Fruit fly (Drosophila melanogaster) whole organism, embryonic: ENCODE measurements around the gene Sox102F.

Experiments
- CG10209 ChIP-seq: fragments of 200-800 bp; sonication (Bioruptor generic); optimal IDR thresholded peaks from 3 replicates; lab custom pipeline; 2017; ENCODE audit warnings: missing biosample characterization, mild to moderate bottlenecking, missing genetic modification characterization, missing genetic modification reagents
- CG13775 ChIP-seq: fragments of 200-800 bp; sonication (Bioruptor generic); optimal IDR thresholded peaks from 3 replicates; lab custom pipeline; 2017; ENCODE audit warnings: missing biosample characterization, mild to moderate bottlenecking, missing genetic modification characterization
- CG14050 ChIP-seq: fragments of 200-800 bp; sonication (Bioruptor generic); IDR thresholded peaks from 3 replicates; pipeline ENCODE4 v1.3.6; 2022; ENCODE audit warnings: missing biosample characterization, missing genetic modification characterization
- CG15601 ChIP-seq: fragments of 200-800 bp; sonication (Bioruptor generic); optimal IDR thresholded peaks from 3 replicates; lab custom pipeline; 2019; ENCODE audit warnings: missing biosample characterization, mild to moderate bottlenecking, missing genetic modification characterization, moderate library complexity
- CG16813 ChIP-seq: fragments of 200-800 bp; sonication (Bioruptor generic); IDR thresholded peaks from 3 replicates; pipeline ENCODE4 v1.3.6; 2022; ENCODE audit warnings: missing biosample characterization, missing genetic modification characterization; ENCODE audit not compliant: partially characterized antibody
- CG2120 ChIP-seq: fragments of 200-800 bp; sonication (Bioruptor generic); optimal IDR thresholded peaks from 3 replicates; lab custom pipeline; 2016; ENCODE audit warnings: missing biosample characterization, missing genetic modification characterization
- CG2129 ChIP-seq: fragments of 200-800 bp; sonication (Bioruptor generic); IDR thresholded peaks from 2 replicates; pipeline ENCODE4 v1.3.6; 2022; ENCODE audit warnings: missing biosample characterization, missing genetic modification characterization; ENCODE audit not compliant: partially characterized antibody
- CG30020 ChIP-seq: fragments of 200-800 bp; optimal IDR thresholded peaks from 2 replicates; lab custom pipeline; 2019; ENCODE audit warnings: missing biosample characterization, mild to moderate bottlenecking, missing genetic modification characterization, moderate library complexity
- CG3065 ChIP-seq: fragments of 200-800 bp; sonication (Bioruptor generic); optimal IDR thresholded peaks from 2 replicates; lab custom pipeline; 2016; ENCODE audit warnings: missing biosample characterization, missing genetic modification characterization
- CG32532 ChIP-seq: fragments of 200-800 bp; sonication (Bioruptor generic); IDR thresholded peaks from 2 replicates; pipeline ENCODE4 v1.3.6; 2022; ENCODE audit warnings: missing biosample characterization, missing genetic modification characterization
- CG3838 ChIP-seq: fragments of 200-800 bp; sonication (Bioruptor generic); optimal IDR thresholded peaks from 3 replicates; lab custom pipeline; 2016; ENCODE audit warnings: missing biosample characterization, missing genetic modification characterization
- CG6791 ChIP-seq: fragments of 200-800 bp; sonication (Bioruptor generic); IDR thresholded peaks from 3 replicates; pipeline ENCODE4 v1.3.6; 2022; ENCODE audit warnings: missing biosample characterization, missing genetic modification characterization; ENCODE audit not compliant: partially characterized antibody
- CG6854 ChIP-seq: fragments of 200-800 bp; sonication (Bioruptor generic); optimal IDR thresholded peaks from 3 replicates; lab custom pipeline; 2017; ENCODE audit warnings: missing biosample characterization, mild to moderate bottlenecking, missing genetic modification characterization
- CG7928 ChIP-seq: fragments of 200-800 bp; sonication (Bioruptor generic); optimal IDR thresholded peaks from 2 replicates; lab custom pipeline; 2017; ENCODE audit warnings: missing biosample characterization, mild to moderate bottlenecking, missing genetic modification characterization
- Dip2 ChIP-seq: fragments of 200-800 bp; sonication (Bioruptor generic); IDR thresholded peaks from 2 replicates; pipeline ENCODE4 v1.3.6; 2022; ENCODE audit warnings: missing biosample characterization, missing genetic modification characterization
- Doc3 ChIP-seq: fragments of 200-800 bp; sonication (Bioruptor generic); IDR thresholded peaks from 3 replicates; pipeline ENCODE4 v1.3.6; 2022; ENCODE audit warnings: missing biosample characterization, missing genetic modification characterization; ENCODE audit not compliant: partially characterized antibody
- Ets65A ChIP-seq: fragments of 200-800 bp; sonication (Bioruptor generic); peaks from one replicate; lab custom pipeline; 2016; ENCODE audit warnings: missing biosample characterization, missing genetic modification characterization
- Nf-YC ChIP-seq: fragments of 200-800 bp; optimal IDR thresholded peaks from 3 replicates; lab custom pipeline; 2019; ENCODE audit warnings: missing biosample characterization, mild to moderate bottlenecking, missing genetic modification characterization, moderate library complexity
- Optix ChIP-seq: fragments of 200-800 bp; sonication (Bioruptor generic); IDR thresholded peaks from 3 replicates; pipeline ENCODE4 v1.3.6; 2022; ENCODE audit warnings: missing biosample characterization, missing genetic modification characterization
- Ravus ChIP-seq: fragments of 200-800 bp; sonication (Bioruptor generic); IDR thresholded peaks from 2 replicates; pipeline ENCODE4 v1.3.6; 2022; ENCODE audit warnings: missing biosample characterization, missing genetic modification characterization
- Vsx1 ChIP-seq: fragments of 200-800 bp; sonication (Bioruptor generic); optimal IDR thresholded peaks from 2 replicates; lab custom pipeline; 2017; ENCODE audit warnings: missing biosample characterization, mild to moderate bottlenecking, missing genetic modification characterization, missing genetic modification reagents
- Xrp1 ChIP-seq: fragments of 200-800 bp; sonication (Bioruptor generic); IDR thresholded peaks from 2 replicates; pipeline ENCODE4 v1.3.6; 2022; ENCODE audit warnings: missing biosample characterization, missing genetic modification characterization
- amos ChIP-seq: fragments of 200-800 bp; sonication (Bioruptor generic); IDR thresholded peaks from 2 replicates; pipeline ENCODE4 v1.3.6; 2022; ENCODE audit warnings: missing biosample characterization, missing genetic modification characterization; ENCODE audit not compliant: partially characterized antibody
- ash1 ChIP-seq: fragments of 200-800 bp; sonication (Bioruptor generic); optimal IDR thresholded peaks from 2 replicates; lab custom pipeline; 2018; ENCODE audit warnings: missing biosample characterization, mild to moderate bottlenecking, missing genetic modification characterization
- cas ChIP-seq: fragments of 200-800 bp; sonication (Bioruptor generic); IDR thresholded peaks from 2 replicates; pipeline ENCODE4 v1.3.6; 2022; ENCODE audit warnings: missing biosample characterization, missing genetic modification characterization
- chm ChIP-seq: fragments of 200-800 bp; sonication (Bioruptor generic); IDR thresholded peaks from 2 replicates; pipeline ENCODE4 v1.3.6; 2022; ENCODE audit warnings: missing biosample characterization, missing genetic modification characterization
- eyg ChIP-seq: fragments of 200-800 bp; sonication (Bioruptor generic); optimal IDR thresholded peaks from 3 replicates; lab custom pipeline; 2016; ENCODE audit warnings: missing biosample characterization, missing genetic modification characterization
- gcm2 ChIP-seq: fragments of 200-800 bp; sonication (Bioruptor generic); optimal IDR thresholded peaks from 2 replicates; lab custom pipeline; 2016; ENCODE audit warnings: missing biosample characterization, missing genetic modification characterization
- grn ChIP-seq: fragments of 200-800 bp; sonication (Bioruptor generic); optimal IDR thresholded peaks from 3 replicates; lab custom pipeline; 2017; ENCODE audit warnings: missing biosample characterization, missing genetic modification characterization
- gro ChIP-seq: fragments of 200-800 bp; sonication (Bioruptor generic); optimal IDR thresholded peaks from 2 replicates; lab custom pipeline; 2016; ENCODE audit warnings: missing biosample characterization, missing genetic modification characterization
- hb ChIP-seq: fragments of 200-800 bp; sonication (Bioruptor generic); IDR thresholded peaks from 3 replicates; pipeline ENCODE4 v1.3.6; 2022; ENCODE audit warnings: missing biosample characterization, missing genetic modification characterization; ENCODE audit not compliant: partially characterized antibody
- hkb ChIP-seq, 2 experiments: fragments of 200-800 bp in 1 of 2; fragments of >200 bp in 1 of 2; sonication (Bioruptor generic) in 1 of 2; IDR thresholded peaks in 1 of 2; optimal IDR thresholded peaks in 1 of 2; 2 replicates each; pipeline versions ENCODE4 v1.3.6 to Lab custom; 2017 to 2022; ENCODE audit warnings: missing biosample characterization in 1 of 2, missing genetic modification characterization in 1 of 2
- lola ChIP-seq, 3 experiments: fragments of >200 bp in 2 of 3; fragments of 200-800 bp in 1 of 3; sonication (Bioruptor generic) in 1 of 3; optimal IDR thresholded peaks; 2 replicates each; lab custom pipeline; 2017 to 2019; ENCODE audit warnings: missing biosample characterization in 3 of 3, missing genetic modification characterization in 3 of 3, mild to moderate bottlenecking in 1 of 3, moderate library complexity in 1 of 3
- mirr ChIP-seq: fragments of 200-800 bp; sonication (Bioruptor generic); optimal IDR thresholded peaks from 3 replicates; lab custom pipeline; 2018; ENCODE audit warnings: missing biosample characterization, mild to moderate bottlenecking, missing genetic modification characterization
- mld ChIP-seq: fragments of 200-800 bp; sonication (Bioruptor generic); IDR thresholded peaks from 3 replicates; pipeline ENCODE4 v1.3.6; 2022; ENCODE audit warnings: missing biosample characterization, missing genetic modification characterization; ENCODE audit not compliant: partially characterized antibody
- odd ChIP-seq: fragments of 200-800 bp; sonication (Bioruptor generic); optimal IDR thresholded peaks from 2 replicates; lab custom pipeline; 2017; ENCODE audit warnings: missing biosample characterization, mild to moderate bottlenecking, missing genetic modification characterization
- pros ChIP-seq: fragments of 200-800 bp; sonication (Bioruptor generic); optimal IDR thresholded peaks from 3 replicates; lab custom pipeline; 2019; ENCODE audit warnings: missing biosample characterization, mild to moderate bottlenecking, missing genetic modification characterization, moderate library complexity
- run ChIP-seq: fragments of 200-800 bp; sonication (Bioruptor generic); optimal IDR thresholded peaks from 3 replicates; lab custom pipeline; 2018; ENCODE audit warnings: missing biosample characterization, mild to moderate bottlenecking, missing genetic modification characterization
- sima ChIP-seq: fragments of 200-800 bp; sonication (Bioruptor generic); optimal IDR thresholded peaks from 2 replicates; lab custom pipeline; 2016; ENCODE audit warnings: missing biosample characterization, missing genetic modification characterization
- slbo ChIP-seq: fragments of 200-800 bp; sonication (Bioruptor generic); IDR thresholded peaks from 2 replicates; pipeline ENCODE4 v1.3.6; 2022; ENCODE audit warnings: missing biosample characterization, missing genetic modification characterization
- slou ChIP-seq: fragments of 200-800 bp; sonication (Bioruptor generic); optimal IDR thresholded peaks from 3 replicates; lab custom pipeline; 2016; ENCODE audit warnings: missing biosample characterization, missing genetic modification characterization
- tio ChIP-seq: fragments of 200-800 bp; sonication (Bioruptor generic); optimal IDR thresholded peaks from 2 replicates; lab custom pipeline; 2017; ENCODE audit warnings: missing biosample characterization, missing genetic modification characterization, inconsistent platforms
- tup ChIP-seq: fragments of 200-800 bp; sonication (Bioruptor generic); optimal IDR thresholded peaks from 2 replicates; lab custom pipeline; 2016; ENCODE audit warnings: missing biosample characterization, mild to moderate bottlenecking, missing genetic modification characterization, moderate library complexity
- usp ChIP-seq: fragments of >200 bp; optimal IDR thresholded peaks from 2 replicates; lab custom pipeline; 2017; ENCODE audit warnings: missing biosample characterization, missing genetic modification characterization
- wdn ChIP-seq: fragments of 200-800 bp; sonication (Bioruptor generic); IDR thresholded peaks from 2 replicates; pipeline ENCODE4 v1.3.6; 2022; ENCODE audit warnings: missing biosample characterization, missing genetic modification characterization

The Sox102F gene

DNA sequence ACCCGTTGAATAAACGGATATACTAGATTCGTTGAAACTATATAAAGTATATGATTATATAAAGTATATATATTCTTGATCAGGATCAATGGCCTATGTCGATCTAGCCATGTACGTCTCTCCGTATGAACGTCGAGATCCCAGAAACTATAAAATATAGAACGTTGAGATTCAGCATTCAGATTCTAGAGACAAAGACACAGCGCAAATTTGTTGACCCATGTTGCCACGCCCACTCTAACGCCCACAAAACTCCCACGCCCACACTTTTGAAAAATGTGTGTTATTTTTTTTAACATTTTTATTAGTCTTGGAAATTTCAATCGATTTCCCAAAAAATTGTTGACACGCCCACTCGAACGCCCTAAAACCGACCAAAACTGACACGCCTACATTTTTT lies 17.7 kb downstream of the Sox102F start:
- TF ChIP-seq CG15601 (tag; lab: Kevin White, UChicago) = no peak
- TF ChIP-seq tio (GFP tag; lab: Kevin White, UChicago) = no peak
- TF ChIP-seq sima (GFP tag; lab: Kevin White, UChicago) = no peak
- TF ChIP-seq CG13775 = no peak
- no peak for TF ChIP-seq slou (GFP tag; lab: Kevin White, UChicago)
- TF ChIP-seq CG6854 (GFP tag; lab: Kevin White, UChicago) = no peak
- TF ChIP-seq CG3065 = peak; percentile 70
- no peak for TF ChIP-seq chm
- TF ChIP-seq Dip2 (GFP tag; lab: Robert Waterston, UW) = no peak
- TF ChIP-seq lola (GFP tag; optimal IDR thresholded peaks at IDR 0.05; lab: Kevin White, UChicago) = no peak
- TF ChIP-seq odd = no peak
- TF ChIP-seq CG14050 (GFP tag; lab: Robert Waterston, UW) = no peak
- TF ChIP-seq Ets65A = peak; percentile 80
- no peak for TF ChIP-seq mirr
- TF ChIP-seq, all 482 proteins: peak for 2

DNA sequence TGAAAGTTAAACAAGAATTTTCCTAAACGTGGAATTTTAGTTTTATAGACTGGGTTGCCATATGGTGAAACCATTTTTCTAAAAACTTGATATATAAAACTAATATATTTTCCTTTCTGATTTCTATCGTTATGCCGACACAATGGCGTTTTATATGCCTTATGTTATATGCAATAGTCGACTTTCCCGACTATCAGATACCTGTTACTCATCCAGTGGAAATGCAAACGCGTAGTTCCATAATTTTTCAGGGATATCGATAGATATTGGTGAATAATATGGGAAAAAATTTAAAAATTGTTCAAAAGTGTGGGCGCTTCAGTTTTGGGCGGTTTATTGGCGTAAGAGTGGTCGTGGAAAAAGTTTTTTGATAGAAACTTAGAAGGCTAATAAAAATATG lies 23.3 kb downstream of the Sox102F start:
- TF ChIP-seq Vsx1 (GFP tag; lab: Kevin White, UChicago) (no peak), mld (GFP tag; lab: Robert Waterston, UW) (0 out of 3 replicates have a peak, but pooled peaks have one; percentile 57), CG6791 (0 out of 3 replicates have a peak, but pooled peaks have one; percentile 43), CG16813 (peak; percentile 53; the same call in 1 of the 3 replicates), usp (GFP tag; lab: Kevin White, UChicago) (no peak)
- TF ChIP-seq, all 482 proteins: peak for 3

DNA sequence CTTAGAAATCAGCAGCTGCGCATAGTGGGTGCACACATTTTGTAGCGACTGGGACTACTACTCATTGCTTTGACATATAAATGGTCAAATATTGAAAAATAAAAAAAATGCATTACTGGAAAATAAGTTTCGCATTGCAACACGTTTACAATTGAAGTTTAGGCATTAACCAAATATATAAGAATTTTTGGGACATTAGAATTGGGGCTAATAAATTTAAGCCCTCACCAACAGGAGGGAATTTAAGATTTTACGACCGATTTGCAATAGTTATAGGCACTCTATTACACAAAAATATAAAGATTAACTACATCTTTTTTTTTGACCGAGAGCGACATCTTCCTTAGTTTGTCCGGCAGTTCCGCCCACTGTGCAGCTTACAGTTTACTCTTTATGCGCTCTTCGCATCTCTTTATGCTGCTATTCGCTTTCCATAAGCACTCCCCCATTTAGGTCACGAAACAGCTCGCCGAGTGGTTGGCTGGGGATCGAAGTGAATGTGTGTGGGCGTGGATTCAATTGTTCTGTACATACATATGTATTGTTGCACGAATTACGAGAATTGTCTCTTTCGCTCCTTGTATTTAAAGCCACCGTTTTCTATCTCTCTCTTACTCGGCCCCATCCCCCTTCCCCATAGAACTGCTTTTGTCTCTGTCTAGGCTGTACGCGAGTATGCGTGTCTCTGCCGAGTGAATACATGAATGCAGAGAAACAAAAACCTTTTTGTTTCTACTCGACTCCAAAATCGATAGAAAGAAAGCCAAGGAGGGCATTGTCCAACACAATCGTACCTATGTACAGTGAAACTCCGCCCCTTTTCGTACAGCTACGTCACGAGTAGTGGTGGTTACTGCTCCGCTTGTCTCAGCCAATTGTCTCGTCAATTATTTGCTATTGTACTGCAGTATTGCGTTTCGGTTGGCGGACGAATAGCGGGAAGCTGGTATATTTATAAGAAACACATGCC lies 26.5 kb downstream of the Sox102F start:
- TF ChIP-seq tup (GFP tag; lab: Kevin White, UChicago) (peak; percentile 31), CG10209 (GFP tag; lab: Kevin White, UChicago) (peak; percentile 87), CG32532 (GFP tag; lab: Robert Waterston, UW) (peak; percentile 62; the same call in 1 of the 2 replicates), slbo (GFP tag; lab: Robert Waterston, UW) (peak; percentile 78), gro (peak; percentile 36), Doc3 (GFP tag; lab: Robert Waterston, UW) (0 out of 3 replicates have a peak, but pooled peaks have one; percentile 3), run (tag; lab: Kevin White, UChicago) (no peak), gcm2 (peak; percentile 63), hb (GFP tag; lab: Robert Waterston, UW) (no peak), Nf-YC (tag; lab: Kevin White, UChicago) (peak; percentile 100), amos (GFP tag; lab: Robert Waterston, UW) (no peak), eyg (GFP tag; lab: Kevin White, UChicago) (peak; percentile 73), CG7928 (GFP tag; lab: Kevin White, UChicago) (peak; percentile 45), wdn (GFP tag; lab: Robert Waterston, UW) (0 out of 2 replicates have a peak, but pooled peaks have one; percentile 9), Xrp1 (GFP tag; lab: Robert Waterston, UW) (peak; percentile 79), Optix (no peak; the same call in 2 of the 3 replicates), CG30020 (tag; lab: Kevin White, UChicago) (no peak), hkb (optimal IDR thresholded peaks at IDR 0.05; lab: Kevin White, UChicago) (no peak), hkb (GFP tag; IDR thresholded peaks at IDR 0.05; lab: Robert Waterston, UW) (peak; percentile 81), CG3838 (peak; percentile 28), CG2129 (GFP tag; lab: Robert Waterston, UW) (no peak), Ravus (no peak), cas (GFP tag; lab: Robert Waterston, UW) (peak; percentile 35; the same call in 1 of the 2 replicates), ash1 (no peak), CG2120 (GFP tag; lab: Kevin White, UChicago) (peak; percentile 86), grn (GFP tag; lab: Kevin White, UChicago) (peak; percentile 27), pros (GFP tag; lab: Kevin White, UChicago) (no peak)
